Fruit fly (Drosophila melanogaster): ENCODE measurements around the gene knk.

DNA sequence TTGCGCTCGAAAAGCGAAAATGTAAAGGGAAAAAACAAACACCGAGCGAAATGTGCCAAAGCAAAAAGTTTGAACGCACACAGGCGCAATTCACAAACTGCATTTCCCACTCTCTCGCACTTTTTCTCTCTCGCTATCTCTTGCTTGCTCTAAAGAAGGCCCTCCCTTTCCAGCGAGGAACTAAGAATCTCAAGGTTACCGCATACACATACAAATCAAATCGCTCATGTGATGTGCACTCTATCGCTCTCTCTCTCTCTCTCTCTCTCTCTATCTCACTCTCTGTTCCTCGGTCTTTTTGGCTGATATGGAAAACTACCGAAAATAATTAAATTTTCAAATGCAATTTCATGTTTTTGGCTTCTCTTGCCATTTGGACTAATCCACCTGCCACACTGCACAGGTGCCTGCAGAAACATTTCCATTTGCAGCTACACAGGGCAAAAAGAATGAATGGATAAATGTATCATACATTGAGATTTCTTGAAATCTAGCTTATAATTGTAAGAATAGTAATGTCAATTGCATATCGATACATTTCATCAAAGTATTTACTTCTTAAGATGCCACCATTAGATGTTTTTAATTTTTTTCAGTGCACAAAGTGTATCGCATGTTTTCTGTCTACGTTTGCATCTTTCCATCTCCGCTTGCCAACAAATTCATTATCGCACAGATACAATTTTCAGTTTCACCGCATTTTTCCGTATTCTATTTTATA lies 46.0 kb downstream of the knk start:
- peak; percentile 17 for TF ChIP-seq ewg (GFP tag; optimal IDR thresholded peaks at IDR 0.05)
- no peak for TF ChIP-seq Dek (tag; optimal IDR thresholded peaks at IDR 0.05)
- no peak for TF ChIP-seq Optix (GFP tag; IDR thresholded peaks at IDR 0.05)
- TF ChIP-seq CG9215 (GFP tag; IDR thresholded peaks at IDR 0.05): no peak
- TF ChIP-seq pzg (GFP tag; optimal IDR thresholded peaks at IDR 0.05): no peak
- TF ChIP-seq CG33213 (GFP tag; optimal IDR thresholded peaks at IDR 0.05): no peak
- TF ChIP-seq slp2 (GFP tag; optimal IDR thresholded peaks at IDR 0.05): no peak
- no peak for TF ChIP-seq rib (GFP tag; IDR thresholded peaks at IDR 0.05)
- TF ChIP-seq nmo (GFP tag; optimal IDR thresholded peaks at IDR 0.05): peak; percentile 38
- TF ChIP-seq emc (GFP tag; optimal IDR thresholded peaks at IDR 0.05): no peak
- TF ChIP-seq br (optimal IDR thresholded peaks at IDR 0.05): no peak
- TF ChIP-seq CG2116 (GFP tag; optimal IDR thresholded peaks at IDR 0.05): no peak
- no peak for TF ChIP-seq btn (GFP tag; optimal IDR thresholded peaks at IDR 0.05)
- TF ChIP-seq Hmx (GFP tag; optimal IDR thresholded peaks at IDR 0.05): no peak

All from whole organism, embryonic.